Worm (Caenorhabditis elegans): ENCODE measurements around the gene mfn-1.

- no peak for TF ChIP-seq pat-9 (tag; optimal IDR thresholded peaks at IDR 0.05)
- TF ChIP-seq hlh-8 (tag; optimal IDR thresholded peaks at IDR 0.05), result no peak
- no peak for TF ChIP-seq pha-2 (tag; optimal IDR thresholded peaks at IDR 0.05)
Measured at ce11 chrII:11503761-11504160, 31.9 kb upstream of the mfn-1 start.

Measured in whole organism, late embryonic.